Fruit fly (Drosophila melanogaster) whole organism, embryonic: ENCODE data around the gene Tango5.

Experiments used
- ATbp ChIP-seq: fragments of 200-800 bp; sonication (Bioruptor generic); optimal IDR thresholded peaks from 2 replicates; lab custom pipeline; 2017; ENCODE audit warnings: missing biosample characterization, mild to moderate bottlenecking, missing genetic modification characterization, missing genetic modification reagents
- Blimp-1 ChIP-seq: fragments of 200-800 bp; sonication (Bioruptor generic); optimal IDR thresholded peaks from 3 replicates; lab custom pipeline; 2018; ENCODE audit warnings: missing biosample characterization, missing genetic modification characterization, mild to moderate bottlenecking, moderate library complexity, missing genetic modification reagents
- CG10267 ChIP-seq: fragments of 200-800 bp; sonication (Bioruptor generic); optimal IDR thresholded peaks from 2 replicates; lab custom pipeline; 2018; ENCODE audit warnings: missing biosample characterization, mild to moderate bottlenecking, missing genetic modification characterization, moderate library complexity
- CG10274 ChIP-seq: fragments of 200-800 bp; sonication (Bioruptor generic); optimal IDR thresholded peaks from 3 replicates; lab custom pipeline; 2017; ENCODE audit warnings: missing biosample characterization, mild to moderate bottlenecking, missing genetic modification characterization
- CG11085 ChIP-seq: fragments of 200-800 bp; sonication (Bioruptor generic); IDR thresholded peaks from 2 replicates; pipeline ENCODE4 v1.3.6; 2022; ENCODE audit warnings: missing biosample characterization, missing genetic modification characterization
- CG12299 ChIP-seq: fragments of 200-800 bp; sonication (Bioruptor generic); optimal IDR thresholded peaks from 2 replicates; lab custom pipeline; 2018; ENCODE audit warnings: missing biosample characterization, mild to moderate bottlenecking, missing genetic modification characterization
- CG12942 ChIP-seq: fragments of 200-800 bp; sonication (Bioruptor generic); optimal IDR thresholded peaks from 3 replicates; lab custom pipeline; 2016; ENCODE audit warnings: missing biosample characterization, missing genetic modification characterization
- CG13123 ChIP-seq: fragments of 200-800 bp; sonication (Bioruptor generic); optimal IDR thresholded peaks from 2 replicates; lab custom pipeline; 2016; ENCODE audit warnings: missing biosample characterization, missing genetic modification characterization
- CG13287 ChIP-seq: fragments of 200-800 bp; sonication (Bioruptor generic); IDR thresholded peaks from 2 replicates; pipeline ENCODE4 v1.3.6; 2022; ENCODE audit warnings: missing biosample characterization, missing genetic modification characterization; ENCODE audit not compliant: partially characterized antibody
- CG14667 ChIP-seq: fragments of 200-800 bp; sonication (Bioruptor generic); IDR thresholded peaks from 2 replicates; pipeline ENCODE4 v1.3.6; 2022; ENCODE audit warnings: missing biosample characterization, missing genetic modification characterization
- CG14710 ChIP-seq: fragments of 200-800 bp; sonication (Bioruptor generic); optimal IDR thresholded peaks from 3 replicates; lab custom pipeline; 2019; ENCODE audit warnings: missing biosample characterization, mild to moderate bottlenecking, missing genetic modification characterization, moderate library complexity
- CG17385 ChIP-seq: fragments of 200-800 bp; sonication (Bioruptor generic); optimal IDR thresholded peaks from 3 replicates; lab custom pipeline; 2018; ENCODE audit warnings: missing biosample characterization, mild to moderate bottlenecking, missing genetic modification characterization
- CG17612 ChIP-seq: fragments of 200-800 bp; sonication (Bioruptor generic); IDR thresholded peaks from 2 replicates; pipeline ENCODE4 v1.3.6; 2022; ENCODE audit warnings: missing biosample characterization, missing genetic modification characterization
- CG17802 ChIP-seq: fragments of 200-800 bp; sonication (Bioruptor generic); optimal IDR thresholded peaks from 2 replicates; lab custom pipeline; 2018; ENCODE audit warnings: missing biosample characterization, mild to moderate bottlenecking, missing genetic modification characterization, moderate library complexity
- CG2129 ChIP-seq: fragments of 200-800 bp; sonication (Bioruptor generic); IDR thresholded peaks from 2 replicates; pipeline ENCODE4 v1.3.6; 2022; ENCODE audit warnings: missing biosample characterization, missing genetic modification characterization; ENCODE audit not compliant: partially characterized antibody
- CG3281 ChIP-seq: fragments of 200-800 bp; sonication (Bioruptor generic); optimal IDR thresholded peaks from 3 replicates; lab custom pipeline; 2017; ENCODE audit warnings: missing biosample characterization, mild to moderate bottlenecking, missing genetic modification characterization
- CG4404 ChIP-seq: fragments of 200-800 bp; sonication (Bioruptor generic); IDR thresholded peaks from 2 replicates; pipeline ENCODE4 v1.3.6; 2022; ENCODE audit warnings: missing biosample characterization, missing genetic modification characterization
- CG5180 ChIP-seq: fragments of 200-800 bp; sonication (Bioruptor generic); optimal IDR thresholded peaks from 3 replicates; lab custom pipeline; 2017; ENCODE audit warnings: missing biosample characterization, missing genetic modification characterization, mild to moderate bottlenecking, moderate library complexity, missing genetic modification reagents
- CG8281 ChIP-seq: fragments of 200-800 bp; sonication (Bioruptor generic); optimal IDR thresholded peaks from 2 replicates; lab custom pipeline; 2018; ENCODE audit warnings: missing biosample characterization, mild to moderate bottlenecking, missing genetic modification characterization, moderate library complexity
- Dfd ChIP-seq, 2 experiments: fragments of >200 bp; optimal IDR thresholded peaks; 2 replicates each; lab custom pipeline; 2017; ENCODE audit warnings: missing biosample characterization in 2 of 2, missing genetic modification characterization in 2 of 2
- Dip3 ChIP-seq: fragments of 200-800 bp; sonication (Bioruptor generic); optimal IDR thresholded peaks from 3 replicates; lab custom pipeline; 2016; ENCODE audit warnings: missing biosample characterization, missing genetic modification characterization
- E2f2 ChIP-seq: fragments of 200-800 bp; sonication (Bioruptor generic); IDR thresholded peaks from 2 replicates; pipeline ENCODE4 v1.3.6; 2022; ENCODE audit warnings: missing biosample characterization, missing genetic modification characterization
- ERR ChIP-seq: fragments of 200-800 bp; sonication (Bioruptor generic); optimal IDR thresholded peaks from 2 replicates; lab custom pipeline; 2016; ENCODE audit warnings: missing biosample characterization, missing genetic modification characterization
- Ets65A ChIP-seq: fragments of 200-800 bp; sonication (Bioruptor generic); peaks from one replicate; lab custom pipeline; 2016; ENCODE audit warnings: missing biosample characterization, missing genetic modification characterization
- Fer1 ChIP-seq: fragments of 200-800 bp; sonication (Bioruptor generic); optimal IDR thresholded peaks from 2 replicates; lab custom pipeline; 2017; ENCODE audit warnings: missing biosample characterization, mild to moderate bottlenecking, missing genetic modification characterization
- Lhr ChIP-seq: fragments of 200-800 bp; sonication (Bioruptor generic); optimal IDR thresholded peaks from 3 replicates; lab custom pipeline; 2017; ENCODE audit warnings: mild to moderate bottlenecking, missing biosample characterization, missing genetic modification reagents, missing genetic modification characterization
- Six4 ChIP-seq: fragments of 200-800 bp; sonication (Bioruptor generic); optimal IDR thresholded peaks from 2 replicates; lab custom pipeline; 2016; ENCODE audit warnings: missing biosample characterization, missing genetic modification characterization
- Sox102F ChIP-seq: fragments of 200-800 bp; sonication (Bioruptor generic); optimal IDR thresholded peaks from 2 replicates; lab custom pipeline; 2018; ENCODE audit warnings: missing biosample characterization, mild to moderate bottlenecking, missing genetic modification characterization, moderate library complexity
- cg ChIP-seq: fragments of 200-800 bp; sonication (Bioruptor generic); optimal IDR thresholded peaks from 3 replicates; lab custom pipeline; 2019; ENCODE audit warnings: missing biosample characterization, mild to moderate bottlenecking, missing genetic modification characterization, moderate library complexity
- chif ChIP-seq, 2 experiments: fragments of 200-800 bp; sonication (Bioruptor generic); optimal IDR thresholded peaks; 3 replicates each; lab custom pipeline; 2016; ENCODE audit warnings: missing biosample characterization in 2 of 2, missing genetic modification characterization in 2 of 2
- hbn ChIP-seq: fragments of 200-800 bp; sonication (Bioruptor generic); IDR thresholded peaks from 2 replicates; pipeline ENCODE4 v1.3.6; 2022; ENCODE audit warnings: missing biosample characterization, missing genetic modification characterization; ENCODE audit not compliant: partially characterized antibody
- hth ChIP-seq: fragments of >200 bp; optimal IDR thresholded peaks from 2 replicates; lab custom pipeline; 2017; ENCODE audit warnings: inconsistent platforms
- lola ChIP-seq, 3 experiments: fragments of >200 bp in 2 of 3; fragments of 200-800 bp in 1 of 3; sonication (Bioruptor generic) in 1 of 3; optimal IDR thresholded peaks; 2 replicates each; lab custom pipeline; 2017 to 2019; ENCODE audit warnings: missing biosample characterization in 3 of 3, missing genetic modification characterization in 3 of 3, mild to moderate bottlenecking in 1 of 3, moderate library complexity in 1 of 3
- lov ChIP-seq, 2 experiments: fragments of 200-800 bp in 1 of 2; fragments of >200 bp in 1 of 2; sonication (Bioruptor generic) in 1 of 2; IDR thresholded peaks in 1 of 2; optimal IDR thresholded peaks in 1 of 2; 2 replicates in 1 of 2; 3 replicates in 1 of 2; pipeline versions ENCODE4 v1.3.6 to Lab custom; 2017 to 2022; ENCODE audit warnings: missing biosample characterization in 1 of 2, missing genetic modification characterization in 1 of 2
- mld ChIP-seq: fragments of 200-800 bp; sonication (Bioruptor generic); IDR thresholded peaks from 3 replicates; pipeline ENCODE4 v1.3.6; 2022; ENCODE audit warnings: missing biosample characterization, missing genetic modification characterization; ENCODE audit not compliant: partially characterized antibody
- nmo ChIP-seq: fragments of 200-800 bp; sonication (Bioruptor generic); optimal IDR thresholded peaks from 2 replicates; lab custom pipeline; 2018; ENCODE audit warnings: missing biosample characterization, mild to moderate bottlenecking, missing genetic modification characterization, moderate library complexity
- org-1 ChIP-seq: fragments of 200-800 bp; sonication (Bioruptor generic); optimal IDR thresholded peaks from 2 replicates; lab custom pipeline; 2017; ENCODE audit warnings: missing biosample characterization, missing genetic modification characterization
- pan ChIP-seq, 4 experiments: fragments of >200 bp in 3 of 4; fragments of 200-800 bp in 1 of 4; sonication (Bioruptor generic) in 1 of 4; optimal IDR thresholded peaks in 3 of 4; IDR thresholded peaks in 1 of 4; 2 replicates each; pipeline versions ENCODE4 v1.3.6 to Lab custom; 2017 to 2022; ENCODE audit warnings: missing biosample characterization in 2 of 4, missing genetic modification characterization in 2 of 4, mixed read lengths in 1 of 4
- pho ChIP-seq: fragments of 200-800 bp; sonication (Bioruptor generic); optimal IDR thresholded peaks from 2 replicates; lab custom pipeline; 2016; ENCODE audit warnings: missing biosample characterization, missing genetic modification characterization
- pita ChIP-seq: fragments of 200-800 bp; sonication (Bioruptor generic); optimal IDR thresholded peaks from 2 replicates; lab custom pipeline; 2017; ENCODE audit warnings: missing biosample characterization, mild to moderate bottlenecking, missing genetic modification characterization
- prd ChIP-seq, 3 experiments: fragments of >200 bp in 2 of 3; fragments of 200-800 bp in 1 of 3; sonication (Bioruptor generic) in 1 of 3; optimal IDR thresholded peaks in 2 of 3; IDR thresholded peaks in 1 of 3; 2 replicates in 2 of 3; 3 replicates in 1 of 3; pipeline versions ENCODE4 v1.3.6 to Lab custom; 2017 to 2022; ENCODE audit warnings: missing biosample characterization in 1 of 3, missing genetic modification characterization in 1 of 3
- pum ChIP-seq: fragments of 200-800 bp; sonication (Bioruptor generic); optimal IDR thresholded peaks from 2 replicates; lab custom pipeline; 2016; ENCODE audit warnings: missing biosample characterization, missing genetic modification characterization
- scrt ChIP-seq: fragments of 200-800 bp; sonication (Bioruptor generic); optimal IDR thresholded peaks from 2 replicates; lab custom pipeline; 2018; ENCODE audit warnings: missing biosample characterization, mild to moderate bottlenecking, missing genetic modification characterization, moderate library complexity
- tgo ChIP-seq: fragments of 200-800 bp; sonication (Bioruptor generic); IDR thresholded peaks from 3 replicates; pipeline ENCODE4 v1.3.6; 2022; ENCODE audit warnings: missing biosample characterization, missing genetic modification characterization
- tna ChIP-seq: fragments of 200-800 bp; sonication (Bioruptor generic); IDR thresholded peaks from 2 replicates; pipeline ENCODE4 v1.3.6; 2022; ENCODE audit warnings: missing biosample characterization, missing genetic modification characterization; ENCODE audit not compliant: partially characterized antibody
- tx ChIP-seq: fragments of 200-800 bp; sonication (Bioruptor generic); optimal IDR thresholded peaks from 2 replicates; lab custom pipeline; 2016; ENCODE audit warnings: missing biosample characterization, missing genetic modification characterization
- usp ChIP-seq: fragments of >200 bp; optimal IDR thresholded peaks from 2 replicates; lab custom pipeline; 2017; ENCODE audit warnings: missing biosample characterization, missing genetic modification characterization

Gene Tango5

DNA sequence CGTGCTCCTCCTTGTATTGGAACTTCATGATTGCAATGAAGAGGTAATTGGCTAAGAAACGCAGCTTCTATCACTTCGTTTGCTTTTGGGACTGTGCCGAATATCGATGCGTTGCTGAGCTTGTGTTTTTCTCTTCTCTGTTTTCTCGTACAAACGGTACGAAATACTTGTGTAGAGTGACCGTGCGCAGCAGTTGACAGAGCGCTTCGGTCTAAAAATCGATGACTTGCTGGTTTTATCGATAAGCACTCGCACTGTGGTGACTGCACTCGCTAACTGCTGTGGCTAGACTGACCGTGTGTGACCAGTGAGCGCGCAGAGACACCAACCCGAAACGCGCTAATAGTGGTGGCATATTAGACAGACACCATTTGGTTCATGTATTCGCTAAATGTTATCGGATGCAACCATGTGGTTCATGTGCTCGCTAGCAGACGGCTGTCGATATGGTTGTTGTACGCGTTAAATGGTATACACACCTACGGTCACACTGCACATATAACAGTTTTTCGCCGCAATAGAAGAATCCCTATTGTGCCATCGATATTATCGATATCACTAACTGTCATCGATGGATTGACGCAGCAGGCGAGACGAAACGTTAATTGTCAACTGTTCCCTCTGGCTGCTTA, 3.9 kb upstream of the Tango5 start, which contains the start of the genes Atg8a and BTBD9 (continued):
- no peak for TF ChIP-seq Six4 (GFP tag; lab: Kevin White, UChicago)
- peak; percentile 3 for TF ChIP-seq scrt (GFP tag; lab: Kevin White, UChicago)
- no peak for TF ChIP-seq CG8281 (tag; lab: Kevin White, UChicago)
- TF ChIP-seq CG2129 (GFP tag; lab: Robert Waterston, UW), result no peak; the same call in none of the 2 replicates
- peak; percentile 100 for TF ChIP-seq Lhr (GFP tag; lab: Kevin White, UChicago)
- TF ChIP-seq mld (GFP tag; lab: Robert Waterston, UW), result peak; percentile 72; the same call in 2 of the 3 replicates
- TF ChIP-seq prd (optimal IDR thresholded peaks at IDR 0.05; lab: Kevin White, UChicago), result no peak
- TF ChIP-seq prd (GFP tag; IDR thresholded peaks at IDR 0.05; lab: Robert Waterston, UW), result no peak
- peak; percentile 56 for TF ChIP-seq tna
- no peak for TF ChIP-seq ATbp
- no peak for TF ChIP-seq CG5180
- TF ChIP-seq CG11085, result no peak
- TF ChIP-seq Fer1 (GFP tag; lab: Kevin White, UChicago), result peak; percentile 25
- TF ChIP-seq tx (GFP tag; lab: Kevin White, UChicago), result peak; percentile 38
- peak; percentile 99 for TF ChIP-seq pita (GFP tag; lab: Kevin White, UChicago)
- TF ChIP-seq CG14710 (tag; lab: Kevin White, UChicago), result peak; percentile 83
- TF ChIP-seq CG13123, result peak; percentile 23
- peak; percentile 0 for TF ChIP-seq Blimp-1 (GFP tag; lab: Kevin White, UChicago)
- no peak for TF ChIP-seq CG3281 (GFP tag; lab: Kevin White, UChicago)
- no peak for TF ChIP-seq usp (GFP tag; lab: Kevin White, UChicago)
- peak; percentile 92 for TF ChIP-seq Ets65A (GFP tag; lab: Kevin White, UChicago)
- peak; percentile 84 for TF ChIP-seq CG13287 (GFP tag; lab: Robert Waterston, UW)
- no peak for TF ChIP-seq CG10274 (GFP tag; lab: Kevin White, UChicago)
- no peak for TF ChIP-seq CG14667 (GFP tag; lab: Robert Waterston, UW)
- TF ChIP-seq E2f2 (GFP tag; lab: Robert Waterston, UW), result peak; percentile 64
- no peak for TF ChIP-seq CG17612
- peak; percentile 36 for TF ChIP-seq CG17385 (GFP tag; lab: Kevin White, UChicago)
- TF ChIP-seq ERR (GFP tag; lab: Kevin White, UChicago), result peak; percentile 17
- peak; percentile 9 for TF ChIP-seq CG12942 (GFP tag; lab: Kevin White, UChicago)
- TF ChIP-seq pan (optimal IDR thresholded peaks at IDR 0.05; lab: Kevin White, UChicago), result no peak
- no peak for TF ChIP-seq pan (GFP tag; optimal IDR thresholded peaks at IDR 0.05 in 1 of 2, IDR thresholded peaks at IDR 0.05 in 1 of 2)
- TF ChIP-seq hbn, result peak; percentile 78
- no peak for TF ChIP-seq hth (lab: Kevin White, UChicago)
- peak; percentile 52 for TF ChIP-seq CG12299 (tag; lab: Kevin White, UChicago)
- peak; percentile 35 for TF ChIP-seq Dip3 (GFP tag; lab: Kevin White, UChicago)
- peak in 1 of 2 experiments; percentile 55 for TF ChIP-seq chif (GFP tag; optimal IDR thresholded peaks at IDR 0.05; lab: Kevin White, UChicago)
- no peak for TF ChIP-seq lov (optimal IDR thresholded peaks at IDR 0.05; lab: Kevin White, UChicago)
- TF ChIP-seq lov (GFP tag; IDR thresholded peaks at IDR 0.05; lab: Robert Waterston, UW), result no peak
- TF ChIP-seq nmo (GFP tag; lab: Kevin White, UChicago), result peak; percentile 72
- TF ChIP-seq pho (GFP tag; lab: Kevin White, UChicago), result peak; percentile 62
- TF ChIP-seq pum (GFP tag; lab: Kevin White, UChicago), result peak; percentile 32
- no peak for TF ChIP-seq lola (GFP tag; optimal IDR thresholded peaks at IDR 0.05; lab: Kevin White, UChicago)
- TF ChIP-seq cg, result no peak
- no peak for TF ChIP-seq Sox102F (GFP tag; lab: Kevin White, UChicago)
- no peak for TF ChIP-seq Dfd (GFP tag; optimal IDR thresholded peaks at IDR 0.05; lab: Kevin White, UChicago)
- no peak for TF ChIP-seq CG4404
- peak; percentile 38; the same call in 2 of the 3 replicates for TF ChIP-seq tgo (GFP tag; lab: Robert Waterston, UW)
- no peak for TF ChIP-seq org-1 (GFP tag; lab: Kevin White, UChicago)
- peak; percentile 70 for TF ChIP-seq CG10267 (tag; lab: Kevin White, UChicago)
- TF ChIP-seq CG17802, result no peak
